Fruit fly (Drosophila melanogaster) S2 (cell line): ENCODE measurements around the gene Art3.

Source experiments
- CG8478 ChIP-seq: fragments of >200 bp; optimal IDR thresholded peaks from 2 replicates; lab custom pipeline; 2018
- CTCF ChIP-seq, 2 experiments: fragments of >200 bp; optimal IDR thresholded peaks; 2 replicates each; lab custom pipeline; 2018

dm6 chr3R:15262710-15263672, 33.8 kb upstream of the Art3 start, which contains the start of the genes eIF2gamma and Set:
- TF ChIP-seq CG8478 (lab: Kevin White, UChicago) = no peak
- TF ChIP-seq CTCF (optimal IDR thresholded peaks at IDR 0.05; lab: Kevin White, UChicago) = no peak
